Worm (Caenorhabditis elegans) whole organism, mixed stage, embryonic: ENCODE data around the gene snf-9.

Experiments used
- mab-5 ChIP-seq: fragments of 150-350 bp; optimal IDR thresholded peaks from 2 replicates; lab custom pipeline; 2014; ENCODE audit warnings: missing biosample characterization, missing genetic modification characterization
- mep-1 ChIP-seq: fragments of 150-350 bp; optimal IDR thresholded peaks from 2 replicates; lab custom pipeline; 2017; ENCODE audit warnings: missing biosample characterization, missing genetic modification reagents, missing genetic modification characterization, inconsistent platforms
- nhr-237 ChIP-seq: fragments of 150-350 bp; optimal IDR thresholded peaks from 2 replicates; lab custom pipeline; 2014; ENCODE audit warnings: missing biosample characterization, missing genetic modification characterization
- snpc-4 ChIP-seq: fragments of 150-350 bp; optimal IDR thresholded peaks from 2 replicates; lab custom pipeline; 2014; ENCODE audit warnings: missing biosample characterization, missing genetic modification characterization
- unc-62 ChIP-seq: fragments of 150-350 bp; optimal IDR thresholded peaks from 2 replicates; lab custom pipeline; 2014; ENCODE audit warnings: missing biosample characterization, missing genetic modification reagents, missing genetic modification characterization

DNA sequence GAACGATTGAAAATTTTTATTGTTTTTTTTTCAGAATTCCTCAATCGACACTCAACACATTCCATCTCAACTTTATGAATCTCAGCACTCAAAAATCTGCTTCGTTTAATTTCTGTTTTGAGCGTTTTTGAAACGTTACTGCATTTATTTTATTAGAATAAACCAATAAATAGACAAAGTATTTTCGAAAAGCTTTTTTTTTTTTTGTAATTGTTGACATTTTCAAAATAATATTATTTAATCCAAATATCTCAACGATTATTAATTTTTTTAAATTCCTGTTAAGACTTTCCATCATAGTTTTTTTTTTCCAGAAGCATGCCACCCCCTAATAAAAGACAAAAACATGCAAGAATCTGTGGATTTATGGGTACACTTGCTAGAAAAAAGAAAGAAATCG is 20.3 kb downstream of the snf-9 start, which contains the start of gene C49C3.7:
- TF ChIP-seq mab-5 (tag; lab: Kevin White, UChicago) (no peak), snpc-4 (tag; lab: Kevin White, UChicago) (no peak), unc-62 (GFP tag; lab: Kevin White, UChicago) (no peak), mep-1 (no peak), nhr-237 (tag; lab: Kevin White, UChicago) (no peak)
